Fruit fly (Drosophila melanogaster): ENCODE measurements around the gene CG15478.

- TF ChIP-seq CG12768 (GFP tag; optimal IDR thresholded peaks at IDR 0.05) (peak; percentile 61), CG7045 (GFP tag; optimal IDR thresholded peaks at IDR 0.05) (peak; percentile 66), Mnt (GFP tag; optimal IDR thresholded peaks at IDR 0.05) (no peak), Clk (GFP tag; optimal IDR thresholded peaks at IDR 0.05) (peak; percentile 53), CG11617 (GFP tag; optimal IDR thresholded peaks at IDR 0.05) (peak; percentile 95), Hr96 (GFP tag; optimal IDR thresholded peaks at IDR 0.05) (peak; percentile 70), cnc (optimal IDR thresholded peaks at IDR 0.05) (no peak), Crg-1 (GFP tag; optimal IDR thresholded peaks at IDR 0.05) (no peak), CG1620 (GFP tag; optimal IDR thresholded peaks at IDR 0.05) (peak; percentile 49)
Measured at dm6 chrX:7691947-7692739, 25.6 kb downstream of the CG15478 start.
